Fruit fly (Drosophila melanogaster) S2 (cell line): ENCODE results near the gene Pex14.

ENCODE experiments used
- CG8478 ChIP-seq: fragments of >200 bp; optimal IDR thresholded peaks from 2 replicates; lab custom pipeline; 2018
- CTCF ChIP-seq, 2 experiments: fragments of >200 bp; optimal IDR thresholded peaks; 2 replicates each; lab custom pipeline; 2018

The Pex14 gene

dm6 chr3L:20758583-20758982 is 20.0 kb upstream of the Pex14 start, which contains the start of gene CG43251:
Gene CG43251 (plus strand): TSS chr3L:20758883.
- TF ChIP-seq CTCF (optimal IDR thresholded peaks at IDR 0.05; lab: Kevin White, UChicago) (no peak), CG8478 (lab: Kevin White, UChicago) (no peak)

DNA sequence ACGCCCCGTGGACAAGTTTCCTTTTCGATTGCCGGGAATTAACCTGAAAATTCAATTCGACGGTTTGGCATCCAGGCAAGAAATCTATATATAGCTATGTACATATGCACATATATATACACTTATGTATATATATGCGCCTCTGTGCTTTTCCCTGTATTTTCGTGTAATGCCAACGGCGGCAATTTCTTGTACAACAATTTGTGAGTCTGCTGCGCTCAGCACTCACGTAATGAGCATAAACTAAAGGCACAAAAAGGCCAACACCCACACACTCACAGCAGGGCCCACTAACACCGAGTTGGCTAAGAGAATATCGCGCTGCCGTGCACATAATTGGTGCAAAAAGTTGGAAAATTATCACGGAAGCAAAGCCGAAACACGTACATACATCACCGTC is 17.1 kb upstream of the Pex14 start:
- TF ChIP-seq CG8478 (lab: Kevin White, UChicago) (no peak), CTCF (optimal IDR thresholded peaks at IDR 0.05; lab: Kevin White, UChicago) (no peak)

dm6 chr3L:20767227-20767626 is 11.4 kb upstream of the Pex14 start:
- TF ChIP-seq CG8478 (lab: Kevin White, UChicago) (no peak), CTCF (optimal IDR thresholded peaks at IDR 0.05; lab: Kevin White, UChicago) (no peak)

DNA sequence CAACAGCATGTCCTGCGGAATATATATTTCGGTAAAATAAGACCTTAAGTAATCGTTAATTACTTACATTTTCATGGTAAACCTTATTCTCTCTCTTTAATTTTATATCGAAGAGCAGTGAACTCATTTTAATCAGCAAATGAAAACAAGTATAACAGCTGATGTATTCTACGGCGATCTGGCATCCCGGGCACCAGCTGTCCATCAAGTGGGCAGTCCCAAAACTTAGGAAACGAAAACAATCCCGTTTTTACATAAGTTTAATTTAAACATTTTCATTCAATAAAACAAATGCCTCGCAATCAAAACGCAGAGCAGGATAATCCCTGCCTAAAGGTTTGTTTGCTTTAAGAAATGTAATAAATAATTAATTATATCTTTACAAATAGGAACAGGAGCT is 9.2 kb upstream of the Pex14 start, which contains the start of the genes CG4074 and CG4186:
CG4074 (minus strand) TSS at position 151 of the 400 bp plus-strand sequence.
CG4186 (plus strand) TSS at position 237 of the 400 bp plus-strand sequence.
- no peak for TF ChIP-seq CG8478 (lab: Kevin White, UChicago)
- TF ChIP-seq CTCF (optimal IDR thresholded peaks at IDR 0.05; lab: Kevin White, UChicago) = peak in 1 of 2 experiments; percentile 9

dm6 chr3L:20771001-20771890 is 7.4 kb upstream of the Pex14 start, which contains the start of the genes CG4042 and Pitslre:
Gene CG4042 (minus strand): TSS chr3L:20771507.
Gene Pitslre (plus strand): TSS chr3L:20771528.
- TF ChIP-seq CG8478 (lab: Kevin White, UChicago) (no peak), CTCF (optimal IDR thresholded peaks at IDR 0.05; lab: Kevin White, UChicago) (no peak)

- TF ChIP-seq CG8478 (lab: Kevin White, UChicago) (no peak), CTCF (optimal IDR thresholded peaks at IDR 0.05; lab: Kevin White, UChicago) (no peak)
Measured at dm6 chr3L:20771891-20772646, 6.5 kb upstream of the Pex14 start.

- no peak for TF ChIP-seq CG8478 (lab: Kevin White, UChicago)
- no peak for TF ChIP-seq CTCF (optimal IDR thresholded peaks at IDR 0.05; lab: Kevin White, UChicago)
Measured at dm6 chr3L:20772647-20773015, 6.0 kb upstream of the Pex14 start.

DNA sequence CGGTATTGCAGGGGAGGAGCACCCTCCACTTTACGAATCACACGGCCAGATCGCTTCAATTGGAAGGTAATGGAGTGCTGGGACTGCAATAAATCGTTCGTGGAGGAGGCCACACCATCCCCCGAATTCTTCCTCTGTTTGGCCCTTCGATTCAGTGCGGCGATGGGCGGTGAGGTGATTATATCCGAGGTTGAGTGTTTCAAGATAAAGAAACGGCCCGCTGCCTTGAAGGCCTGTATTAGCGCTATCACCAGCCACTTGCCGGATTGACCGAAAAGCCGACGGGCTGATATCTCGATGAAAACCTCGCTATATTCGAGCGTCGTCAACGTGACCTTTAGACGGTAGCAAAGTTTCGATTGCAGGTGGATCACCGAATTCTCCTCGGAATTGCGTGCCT is 1.1 kb upstream of the Pex14 start:
- TF ChIP-seq CTCF (optimal IDR thresholded peaks at IDR 0.05; lab: Kevin White, UChicago) (no peak), CG8478 (lab: Kevin White, UChicago) (no peak)

- no peak for TF ChIP-seq CTCF (optimal IDR thresholded peaks at IDR 0.05; lab: Kevin White, UChicago)
- no peak for TF ChIP-seq CG8478 (lab: Kevin White, UChicago)
Measured at dm6 chr3L:20784394-20784793, 5.8 kb downstream of the Pex14 start.

DNA sequence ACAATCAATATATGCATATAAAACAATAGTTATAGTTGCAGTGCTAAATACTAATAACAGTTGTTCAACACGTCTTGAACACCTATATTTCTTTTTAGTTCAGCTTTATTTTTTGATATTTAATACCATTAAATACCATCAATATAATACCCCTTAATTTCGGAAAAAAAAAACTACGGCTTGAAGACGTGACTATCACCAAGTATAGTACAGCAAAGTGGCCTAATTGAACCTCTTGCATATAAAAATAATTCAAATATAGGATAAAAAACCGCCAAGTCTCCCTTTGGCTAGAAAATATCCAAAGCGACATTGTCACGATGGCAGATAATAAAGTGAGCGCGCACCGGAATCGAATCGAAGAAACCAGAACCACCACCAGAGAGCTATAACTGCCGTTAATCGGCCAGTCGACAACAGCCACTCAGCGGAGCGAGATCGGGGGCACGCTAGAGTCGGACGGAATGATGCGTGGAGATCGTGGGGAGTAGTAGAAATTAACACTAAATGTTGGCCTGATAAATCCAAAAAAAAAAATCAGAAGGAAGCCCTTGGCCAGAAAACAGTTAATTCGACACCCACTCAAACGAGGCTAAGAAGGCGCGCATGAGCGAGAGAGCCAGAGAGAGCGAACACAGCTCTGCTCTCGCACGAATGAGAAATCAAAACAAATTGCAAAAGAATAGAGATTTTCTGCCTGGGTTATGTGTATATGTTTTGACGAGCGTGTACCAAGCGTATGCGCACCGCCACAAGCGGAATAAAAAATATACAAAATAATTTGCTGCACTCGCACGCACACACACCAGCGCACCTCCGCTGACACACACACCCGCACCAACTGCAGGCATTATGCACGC is 6.4 kb downstream of the Pex14 start:
- no peak for TF ChIP-seq CG8478 (lab: Kevin White, UChicago)
- TF ChIP-seq CTCF (optimal IDR thresholded peaks at IDR 0.05; lab: Kevin White, UChicago) = no peak

- TF ChIP-seq CG8478 (lab: Kevin White, UChicago) = no peak
- TF ChIP-seq CTCF (optimal IDR thresholded peaks at IDR 0.05; lab: Kevin White, UChicago) = peak in 1 of 2 experiments; percentile 33
Measured at dm6 chr3L:20785742-20786427, 7.3 kb downstream of the Pex14 start, which contains the start of gene Pcif1. Gene Pcif1 (minus strand): TSS chr3L:20786197.

- TF ChIP-seq CTCF (optimal IDR thresholded peaks at IDR 0.05; lab: Kevin White, UChicago) (no peak), CG8478 (lab: Kevin White, UChicago) (no peak)
Measured at dm6 chr3L:20787835-20788380, 9.3 kb downstream of the Pex14 start, which contains the start of gene CG11396. Gene CG11396 (minus strand): TSS chr3L:20788137.

dm6 chr3L:20789299-20789698 is 10.7 kb downstream of the Pex14 start:
- TF ChIP-seq CTCF (optimal IDR thresholded peaks at IDR 0.05; lab: Kevin White, UChicago) (no peak), CG8478 (lab: Kevin White, UChicago) (no peak)
